Worm (Caenorhabditis elegans) whole organism, late embryonic: ENCODE results near the gene C04H5.1.

Experiments used
- C08G9.2 ChIP-seq: sonication (generic microtip); optimal IDR thresholded peaks from 2 replicates; lab custom pipeline; 2016; ENCODE audit warnings: mild to moderate bottlenecking, missing genetic modification characterization, moderate library complexity, missing compliant biosample characterization
- K09A11.1 ChIP-seq: sonication (generic microtip); optimal IDR thresholded peaks from 2 replicates; lab custom pipeline; 2017; ENCODE audit warnings: antibody characterized with exemption, mild to moderate bottlenecking, missing genetic modification characterization, missing compliant biosample characterization; ENCODE audit not compliant: insufficient read depth
- Y22D7AL.16 ChIP-seq: sonication (generic microtip); optimal IDR thresholded peaks from 2 replicates; lab custom pipeline; 2016; ENCODE audit warnings: missing genetic modification characterization, missing compliant biosample characterization
- ahr-1 ChIP-seq: sonication (generic microtip); optimal IDR thresholded peaks from 2 replicates; lab custom pipeline; 2016; ENCODE audit warnings: missing genetic modification characterization, missing compliant biosample characterization
- ceh-14 ChIP-seq: sonication (generic microtip); optimal IDR thresholded peaks from 2 replicates; lab custom pipeline; 2016; ENCODE audit warnings: missing genotype, missing genetic modification characterization, missing compliant biosample characterization
- ceh-18 ChIP-seq: sonication (generic microtip); optimal IDR thresholded peaks from 2 replicates; lab custom pipeline; 2016; ENCODE audit warnings: missing genetic modification characterization, missing compliant biosample characterization
- ceh-30 ChIP-seq: fragments of 150-350 bp; optimal IDR thresholded peaks from 2 replicates; lab custom pipeline; 2014; ENCODE audit warnings: missing biosample characterization, missing genetic modification characterization
- ceh-34 ChIP-seq: sonication (generic microtip); optimal IDR thresholded peaks from 2 replicates; lab custom pipeline; 2016; ENCODE audit warnings: mild to moderate bottlenecking, missing genetic modification characterization, missing compliant biosample characterization
- ceh-45 ChIP-seq: fragments of 200-800 bp; sonication (Bioruptor generic); IDR thresholded peaks from 2 replicates; pipeline ENCODE4 v1.3.6; 2022; ENCODE audit warnings: missing genetic modification reagents, missing genetic modification characterization, missing compliant biosample characterization
- ceh-48 ChIP-seq: sonication (generic microtip); optimal IDR thresholded peaks from 2 replicates; lab custom pipeline; 2016; ENCODE audit warnings: missing genetic modification characterization, inconsistent platforms, missing compliant biosample characterization
- ceh-6 ChIP-seq: fragments of 200-800 bp; sonication (Bioruptor generic); optimal IDR thresholded peaks from 2 replicates; lab custom pipeline; 2018; ENCODE audit warnings: mild to moderate bottlenecking, missing genetic modification characterization, missing compliant biosample characterization
- ceh-9 ChIP-seq: sonication (generic microtip); optimal IDR thresholded peaks from 2 replicates; lab custom pipeline; 2016; ENCODE audit warnings: mild to moderate bottlenecking, missing genetic modification characterization, inconsistent platforms, missing compliant biosample characterization
- dmd-4 ChIP-seq: sonication (generic microtip); optimal IDR thresholded peaks from 2 replicates; lab custom pipeline; 2016; ENCODE audit warnings: borderline replicate concordance, missing genetic modification characterization, missing compliant biosample characterization
- dve-1 ChIP-seq: sonication (generic microtip); optimal IDR thresholded peaks from 2 replicates; lab custom pipeline; 2017; ENCODE audit warnings: antibody characterized with exemption, mild to moderate bottlenecking, missing genetic modification characterization, missing compliant biosample characterization
- fkh-6 ChIP-seq: sonication (generic microtip); optimal IDR thresholded peaks from 2 replicates; lab custom pipeline; 2016; ENCODE audit warnings: missing genetic modification characterization, missing compliant biosample characterization
- gmeb-2 ChIP-seq: sonication (generic microtip); optimal IDR thresholded peaks from 2 replicates; lab custom pipeline; 2016; ENCODE audit warnings: missing genetic modification characterization, inconsistent platforms, missing compliant biosample characterization
- hlh-15 ChIP-seq: sonication (generic microtip); optimal IDR thresholded peaks from 2 replicates; lab custom pipeline; 2016; ENCODE audit warnings: missing genetic modification characterization, missing compliant biosample characterization
- hlh-30 ChIP-seq: sonication (generic microtip); optimal IDR thresholded peaks from 2 replicates; lab custom pipeline; 2017; ENCODE audit warnings: antibody characterized with exemption, missing genetic modification characterization, missing compliant biosample characterization; ENCODE audit not compliant: insufficient read depth
- hlh-8 ChIP-seq: sonication (generic microtip); optimal IDR thresholded peaks from 2 replicates; lab custom pipeline; 2016; ENCODE audit warnings: missing genotype, missing genetic modification characterization, missing compliant biosample characterization
- lin-11 ChIP-seq: fragments of 200-800 bp; sonication (Bioruptor generic); optimal IDR thresholded peaks from 2 replicates; lab custom pipeline; 2018; ENCODE audit warnings: mild to moderate bottlenecking, missing genetic modification characterization, missing compliant biosample characterization
- madf-2 ChIP-seq: sonication (generic microtip); optimal IDR thresholded peaks from 2 replicates; lab custom pipeline; 2017; ENCODE audit warnings: missing genetic modification characterization, missing compliant biosample characterization
- mec-3 ChIP-seq: sonication (generic microtip); optimal IDR thresholded peaks from 2 replicates; lab custom pipeline; 2016; ENCODE audit warnings: borderline replicate concordance, missing genetic modification characterization, missing compliant biosample characterization
- nfya-1 ChIP-seq: sonication (generic microtip); optimal IDR thresholded peaks from 2 replicates; lab custom pipeline; 2017; ENCODE audit warnings: missing genetic modification characterization, mild to moderate bottlenecking, missing compliant biosample characterization, antibody characterized with exemption, moderate library complexity
- nhr-232 ChIP-seq: sonication (generic microtip); optimal IDR thresholded peaks from 2 replicates; lab custom pipeline; 2016; ENCODE audit warnings: missing genetic modification characterization, missing compliant biosample characterization
- pax-1 ChIP-seq: fragments of 150-350 bp; optimal IDR thresholded peaks from 2 replicates; lab custom pipeline; 2014; ENCODE audit warnings: missing biosample characterization, missing genetic modification characterization
- pha-2 ChIP-seq: sonication (generic microtip); optimal IDR thresholded peaks from 2 replicates; lab custom pipeline; 2017; ENCODE audit warnings: mild to moderate bottlenecking, missing genetic modification characterization, missing compliant biosample characterization
- pha-4 ChIP-seq: fragments of 150-350 bp; optimal IDR thresholded peaks from 2 replicates; lab custom pipeline; 2018; ENCODE audit warnings: missing biosample characterization, missing genetic modification reagents, missing genetic modification characterization
- pros-1 ChIP-seq: fragments of 150-350 bp; optimal IDR thresholded peaks from 2 replicates; lab custom pipeline; 2014; ENCODE audit warnings: missing biosample characterization, missing genetic modification reagents, missing genetic modification characterization
- sox-4 ChIP-seq: sonication (generic microtip); optimal IDR thresholded peaks from 2 replicates; lab custom pipeline; 2017; ENCODE audit warnings: mild to moderate bottlenecking, missing genetic modification characterization, inconsistent platforms, missing compliant biosample characterization
- syd-9 ChIP-seq: sonication (generic microtip); optimal IDR thresholded peaks from 2 replicates; lab custom pipeline; 2016; ENCODE audit warnings: mild to moderate bottlenecking, missing genetic modification characterization, moderate library complexity, missing compliant biosample characterization
- tbx-2 ChIP-seq: sonication (generic microtip); optimal IDR thresholded peaks from 2 replicates; lab custom pipeline; 2016; ENCODE audit warnings: missing genetic modification characterization, missing compliant biosample characterization
- tbx-7 ChIP-seq: sonication (generic microtip); optimal IDR thresholded peaks from 2 replicates; lab custom pipeline; 2016; ENCODE audit warnings: missing genotype, missing genetic modification characterization, missing compliant biosample characterization
- unc-3 ChIP-seq, 2 experiments: fragments of 200-800 bp in 1 of 2; sonication (Bioruptor generic) in 1 of 2; sonication (generic microtip) in 1 of 2; conservative IDR thresholded peaks in 1 of 2; optimal IDR thresholded peaks in 1 of 2; 2 replicates each; pipeline versions ENCODE4 v1.3.6 to Lab custom; 2016 to 2022; ENCODE audit warnings: missing compliant biosample characterization in 2 of 2, missing genetic modification characterization in 2 of 2, missing genetic modification reagents in 1 of 2
- unc-42 ChIP-seq: sonication (generic microtip); optimal IDR thresholded peaks from 2 replicates; lab custom pipeline; 2016; ENCODE audit warnings: missing genotype, missing genetic modification characterization, missing compliant biosample characterization

Gene C04H5.1

DNA sequence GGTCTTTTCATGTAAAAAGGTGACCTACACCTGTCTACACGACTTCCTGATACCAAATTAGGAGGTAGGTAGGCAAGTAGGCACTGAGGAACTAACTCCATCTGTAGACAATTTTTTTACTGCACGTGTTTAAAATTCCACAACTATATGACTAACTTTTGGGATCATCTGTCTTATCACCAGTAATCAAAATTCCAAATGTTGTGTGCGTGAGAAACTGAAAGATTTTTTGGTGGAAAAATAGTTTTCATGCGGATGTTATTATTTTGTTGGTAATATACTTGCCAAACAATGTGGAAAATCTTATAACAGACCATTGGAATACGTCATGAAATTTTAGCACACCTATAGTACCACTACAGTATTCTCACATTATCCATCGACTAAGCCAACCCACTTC is 22.9 kb upstream of the C04H5.1 start, which contains the start of gene K10H10.13:
K10H10.13 (minus strand) TSS at position 101 of the 400 bp plus-strand sequence.
- no peak for TF ChIP-seq hlh-8 (tag; lab: Kevin White, UChicago)

ce11 chrII:14515017-14515416 is 19.1 kb upstream of the C04H5.1 start, which contains the start of gene K10H10.9:
Gene K10H10.9, minus strand, starts transcription at chrII:14515117.
- TF ChIP-seq nhr-232 (tag; lab: Kevin White, UChicago) (no peak), pha-4 (tag; lab: Kevin White, UChicago) (no peak), Y22D7AL.16 (tag; lab: Kevin White, UChicago) (no peak), gmeb-2 (tag; lab: Kevin White, UChicago) (no peak), dve-1 (tag; lab: Kevin White, UChicago) (no peak), unc-3 (GFP tag; conservative IDR thresholded peaks at IDR 0.05; lab: Robert Waterston, UW) (no peak), unc-3 (tag; optimal IDR thresholded peaks at IDR 0.05; lab: Kevin White, UChicago) (no peak), K09A11.1 (no peak), hlh-15 (tag; lab: Kevin White, UChicago) (no peak), ceh-14 (tag; lab: Kevin White, UChicago) (no peak), ceh-48 (tag; lab: Kevin White, UChicago) (no peak), madf-2 (tag; lab: Kevin White, UChicago) (no peak), syd-9 (no peak), C08G9.2 (tag; lab: Kevin White, UChicago) (no peak), ceh-18 (tag; lab: Kevin White, UChicago) (no peak), fkh-6 (tag; lab: Kevin White, UChicago) (no peak), pros-1 (no peak), dmd-4 (tag; lab: Kevin White, UChicago) (no peak), nfya-1 (no peak), ceh-34 (tag; lab: Kevin White, UChicago) (no peak), hlh-30 (no peak)
- TF ChIP-seq, all 69 proteins: peak for 0

ce11 chrII:14522037-14522436 is 12.1 kb upstream of the C04H5.1 start, which contains the start of gene btb-19:
Gene btb-19, minus strand, starts transcription at chrII:14522137.
- no peak for TF ChIP-seq tbx-2
- no peak for TF ChIP-seq pha-2

DNA sequence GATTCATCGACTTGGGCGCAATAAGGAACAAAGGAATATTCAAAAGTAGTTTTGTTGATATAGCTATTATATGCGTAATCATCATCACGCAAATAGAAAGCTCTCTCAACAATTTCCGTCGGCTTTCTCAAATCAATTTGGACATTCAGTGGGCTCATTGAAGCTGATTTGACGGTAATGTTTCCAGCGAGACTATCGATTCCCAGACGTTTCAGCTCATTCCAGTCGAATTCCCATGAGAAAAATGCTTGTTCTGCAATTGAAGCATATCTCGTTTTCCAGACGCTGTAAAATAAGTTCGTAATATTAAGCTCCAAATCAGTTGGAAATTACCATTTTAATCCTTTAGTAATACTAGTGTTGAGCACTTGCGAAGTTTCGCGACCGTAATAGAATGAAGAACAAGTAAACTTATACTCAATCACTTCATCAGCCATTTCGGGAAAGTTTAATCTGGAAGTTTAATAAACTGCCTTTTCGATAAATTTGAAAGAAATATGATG is 11.0 kb upstream of the C04H5.1 start, which contains the start of gene btb-20:
btb-20 (minus strand) TSS at position 453 of the 503 bp plus-strand sequence.
- TF ChIP-seq nhr-232 (tag; lab: Kevin White, UChicago) (no peak), hlh-30 (no peak), ceh-45 (GFP tag; lab: Robert Waterston, UW) (no peak), unc-42 (no peak), hlh-15 (tag; lab: Kevin White, UChicago) (no peak), ceh-30 (no peak), pax-1 (no peak), Y22D7AL.16 (tag; lab: Kevin White, UChicago) (no peak), ceh-9 (tag; lab: Kevin White, UChicago) (no peak), ceh-34 (tag; lab: Kevin White, UChicago) (no peak), tbx-7 (tag; lab: Kevin White, UChicago) (no peak), ceh-6 (GFP tag; lab: Kevin White, UChicago) (no peak), sox-4 (tag; lab: Kevin White, UChicago) (no peak), mec-3 (tag; lab: Kevin White, UChicago) (no peak), pha-2 (no peak), ahr-1 (tag; lab: Kevin White, UChicago) (no peak), pha-4 (tag; lab: Kevin White, UChicago) (no peak), lin-11 (tag; lab: Kevin White, UChicago) (no peak)
- TF ChIP-seq, all 69 proteins: peak for 0
